Worm (Caenorhabditis elegans) whole organism, L3 larva: ENCODE measurements around the gene F47B8.14.

Source experiments
- ZK546.5 ChIP-seq: sonication (generic microtip); optimal IDR thresholded peaks from 2 replicates; lab custom pipeline; 2017; ENCODE audit warnings: missing biosample characterization, missing genetic modification characterization
- ama-1 ChIP-seq: fragments of 150-350 bp; optimal IDR thresholded peaks from 2 replicates; lab custom pipeline; 2018
- egl-5 ChIP-seq: fragments of 150-350 bp; optimal IDR thresholded peaks from 2 replicates; lab custom pipeline; 2017; ENCODE audit warnings: missing biosample characterization, missing genetic modification reagents, missing genetic modification characterization, inconsistent platforms
- elt-1 ChIP-seq: fragments of 150-350 bp; optimal IDR thresholded peaks from 2 replicates; lab custom pipeline; 2014; ENCODE audit warnings: missing biosample characterization, missing genetic modification characterization
- lin-39 ChIP-seq: fragments of 150-350 bp; optimal IDR thresholded peaks from 2 replicates; lab custom pipeline; 2018; ENCODE audit warnings: missing biosample characterization, missing genetic modification reagents, missing genetic modification characterization
- lsy-12 ChIP-seq: sonication (generic microtip); optimal IDR thresholded peaks from 2 replicates; lab custom pipeline; 2016; ENCODE audit warnings: mild to moderate bottlenecking, missing genetic modification characterization, missing compliant biosample characterization
- nfya-1 ChIP-seq: sonication (generic microtip); optimal IDR thresholded peaks from 2 replicates; lab custom pipeline; 2017; ENCODE audit warnings: missing genetic modification characterization, mild to moderate bottlenecking, missing compliant biosample characterization, antibody characterized with exemption, moderate library complexity; ENCODE audit not compliant: insufficient read depth
- nhr-23 ChIP-seq: fragments of 150-350 bp; optimal IDR thresholded peaks from 2 replicates; lab custom pipeline; 2014; ENCODE audit warnings: missing biosample characterization, missing genetic modification reagents, missing genetic modification characterization
- pqm-1 ChIP-seq: fragments of 150-350 bp; optimal IDR thresholded peaks from 2 replicates; lab custom pipeline; 2017; ENCODE audit warnings: missing biosample characterization, missing genetic modification characterization, inconsistent platforms
- unc-62 ChIP-seq: fragments of 150-350 bp; sonication (generic microtip); optimal IDR thresholded peaks from 4 replicates; lab custom pipeline; 2014; ENCODE audit warnings: missing biosample characterization, missing genetic modification reagents, missing genetic modification characterization

F47B8.14 gene

ce11 chrV:14369412-14369811 is 49.1 kb downstream of the F47B8.14 start:
- TF ChIP-seq ama-1 (lab: Kevin White, UChicago): peak; percentile 53
- TF ChIP-seq unc-62 (GFP tag; lab: Kevin White, UChicago): peak; percentile 51
- TF ChIP-seq elt-1 (tag; lab: Kevin White, UChicago): no peak
- no peak for TF ChIP-seq pqm-1 (tag; lab: Kevin White, UChicago)
- TF ChIP-seq nhr-23 (tag; lab: Kevin White, UChicago): no peak
- peak; percentile 47 for TF ChIP-seq lin-39 (tag; lab: Kevin White, UChicago)
- no peak for TF ChIP-seq ZK546.5 (tag; lab: Kevin White, UChicago)
- TF ChIP-seq egl-5: no peak
- TF ChIP-seq lsy-12 (tag; lab: Kevin White, UChicago): no peak
- TF ChIP-seq nfya-1 (tag; lab: Kevin White, UChicago): peak; percentile 43
- TF ChIP-seq, all 47 proteins: peak for 4
